Fruit fly (Drosophila melanogaster) whole organism, embryonic: ENCODE data around the gene CG7810.
A peak's percentile ranks its signal among the peaks of the same experiment; 100 is the strongest.

Experiments
- Antp ChIP-seq: fragments of 200-800 bp; sonication (Bioruptor generic); optimal IDR thresholded peaks from 3 replicates; lab custom pipeline; 2016; ENCODE audit warnings: missing biosample characterization, missing genetic modification characterization
- Atf6 ChIP-seq: fragments of 200-800 bp; sonication (Bioruptor generic); IDR thresholded peaks from 2 replicates; pipeline ENCODE4 v1.3.6; 2022; ENCODE audit warnings: missing biosample characterization, missing genetic modification characterization
- CG11504 ChIP-seq: fragments of 200-800 bp; sonication (Bioruptor generic); optimal IDR thresholded peaks from 3 replicates; lab custom pipeline; 2019; ENCODE audit warnings: missing biosample characterization, mild to moderate bottlenecking, missing genetic modification characterization, moderate library complexity
- CG11696 ChIP-seq: fragments of 200-800 bp; sonication (Bioruptor generic); IDR thresholded peaks from 2 replicates; pipeline ENCODE4 v1.3.6; 2022; ENCODE audit warnings: missing biosample characterization, missing genetic modification characterization
- CG14441 ChIP-seq: fragments of 200-800 bp; sonication (Bioruptor generic); IDR thresholded peaks from 2 replicates; pipeline ENCODE4 v1.3.6; 2022; ENCODE audit warnings: missing biosample characterization, missing genetic modification characterization
- CG15479 ChIP-seq: fragments of 200-800 bp; sonication (Bioruptor generic); optimal IDR thresholded peaks from 3 replicates; lab custom pipeline; 2019; ENCODE audit warnings: missing biosample characterization, mild to moderate bottlenecking, missing genetic modification characterization, moderate library complexity
- CG1792 ChIP-seq: fragments of 200-800 bp; sonication (Bioruptor generic); optimal IDR thresholded peaks from 2 replicates; lab custom pipeline; 2016; ENCODE audit warnings: missing biosample characterization, missing genetic modification characterization
- CG18476 ChIP-seq: fragments of 200-800 bp; sonication (Bioruptor generic); optimal IDR thresholded peaks from 2 replicates; lab custom pipeline; 2016; ENCODE audit warnings: missing biosample characterization, mild to moderate bottlenecking, missing genetic modification characterization
- CG30403 ChIP-seq: fragments of 200-800 bp; sonication (Bioruptor generic); optimal IDR thresholded peaks from 3 replicates; lab custom pipeline; 2016; ENCODE audit warnings: missing biosample characterization, missing genetic modification characterization
- CG3281 ChIP-seq: fragments of 200-800 bp; sonication (Bioruptor generic); optimal IDR thresholded peaks from 3 replicates; lab custom pipeline; 2017; ENCODE audit warnings: missing biosample characterization, mild to moderate bottlenecking, missing genetic modification characterization
- CG3407 ChIP-seq: fragments of 200-800 bp; sonication (Bioruptor generic); optimal IDR thresholded peaks from 2 replicates; lab custom pipeline; 2018; ENCODE audit warnings: missing biosample characterization, mild to moderate bottlenecking, missing genetic modification characterization
- CG42726 ChIP-seq: fragments of 200-800 bp; sonication (Bioruptor generic); IDR thresholded peaks from 2 replicates; pipeline ENCODE4 v1.3.6; 2022; ENCODE audit warnings: missing biosample characterization, missing genetic modification characterization; ENCODE audit not compliant: partially characterized antibody
- CG6175 ChIP-seq: fragments of 200-800 bp; sonication (Bioruptor generic); IDR thresholded peaks from 3 replicates; pipeline ENCODE4 v1.3.6; 2022; ENCODE audit warnings: missing biosample characterization, missing genetic modification characterization
- CG6813 ChIP-seq: fragments of 200-800 bp; sonication (Bioruptor generic); optimal IDR thresholded peaks from 2 replicates; lab custom pipeline; 2017; ENCODE audit warnings: missing biosample characterization, missing genetic modification characterization, mild to moderate bottlenecking, moderate library complexity, missing genetic modification reagents
- CG7839 ChIP-seq: fragments of 200-800 bp; sonication (Bioruptor generic); optimal IDR thresholded peaks from 3 replicates; lab custom pipeline; 2018; ENCODE audit warnings: missing biosample characterization, mild to moderate bottlenecking, missing genetic modification characterization, moderate library complexity
- CG7963 ChIP-seq: fragments of 200-800 bp; sonication (Bioruptor generic); IDR thresholded peaks from 3 replicates; pipeline ENCODE4 v1.3.6; 2022; ENCODE audit warnings: missing biosample characterization, missing genetic modification characterization; ENCODE audit not compliant: partially characterized antibody
- Chrac-16 ChIP-seq: fragments of 200-800 bp; sonication (Bioruptor generic); optimal IDR thresholded peaks from 3 replicates; lab custom pipeline; 2016; ENCODE audit warnings: missing biosample characterization, missing genetic modification characterization
- Dbx ChIP-seq: fragments of 200-800 bp; sonication (Bioruptor generic); IDR thresholded peaks from 3 replicates; pipeline ENCODE4 v1.3.6; 2022; ENCODE audit warnings: missing biosample characterization, missing genetic modification characterization
- Eip74EF ChIP-seq, 2 experiments: fragments of 200-800 bp in 1 of 2; fragments of >200 bp in 1 of 2; sonication (Bioruptor generic) in 1 of 2; optimal IDR thresholded peaks; 2 replicates each; lab custom pipeline; 2017 to 2019; ENCODE audit warnings: missing biosample characterization in 2 of 2, missing genetic modification characterization in 2 of 2, mild to moderate bottlenecking in 1 of 2, moderate library complexity in 1 of 2
- HLHmδ ChIP-seq: fragments of 200-800 bp; sonication (Bioruptor generic); optimal IDR thresholded peaks from 2 replicates; lab custom pipeline; 2018; ENCODE audit warnings: missing biosample characterization, mild to moderate bottlenecking, missing genetic modification characterization, moderate library complexity
- Hr39 ChIP-seq: fragments of >200 bp; optimal IDR thresholded peaks from 2 replicates; lab custom pipeline; 2017
- Hr51 ChIP-seq, 2 experiments: fragments of 200-800 bp; sonication (Bioruptor generic); optimal IDR thresholded peaks; 2 replicates in 1 of 2; 3 replicates in 1 of 2; lab custom pipeline; 2016 to 2018; ENCODE audit warnings: missing biosample characterization in 2 of 2, missing genetic modification characterization in 2 of 2, mild to moderate bottlenecking in 1 of 2, moderate library complexity in 1 of 2
- MBD-R2 ChIP-seq: fragments of 200-800 bp; sonication (Bioruptor generic); IDR thresholded peaks from 2 replicates; pipeline ENCODE4 v1.3.6; 2022; ENCODE audit warnings: missing biosample characterization, missing genetic modification characterization
- Med ChIP-seq: fragments of 200-800 bp; sonication (Bioruptor generic); peaks from one replicate; lab custom pipeline; 2016; ENCODE audit warnings: missing biosample characterization, missing genetic modification characterization, mild to moderate bottlenecking, inconsistent platforms, moderate library complexity
- Mrtf ChIP-seq: fragments of 200-800 bp; sonication (Bioruptor generic); IDR thresholded peaks from 3 replicates; pipeline ENCODE4 v1.3.6; 2022; ENCODE audit warnings: missing biosample characterization, missing genetic modification characterization
- Xrp1 ChIP-seq: fragments of 200-800 bp; sonication (Bioruptor generic); IDR thresholded peaks from 2 replicates; pipeline ENCODE4 v1.3.6; 2022; ENCODE audit warnings: missing biosample characterization, missing genetic modification characterization
- bab2 ChIP-seq: fragments of 200-800 bp; sonication (Bioruptor generic); optimal IDR thresholded peaks from 2 replicates; lab custom pipeline; 2016; ENCODE audit warnings: missing biosample characterization, missing genetic modification characterization
- cad ChIP-seq: fragments of >200 bp; optimal IDR thresholded peaks from 2 replicates; lab custom pipeline; 2017; ENCODE audit warnings: missing biosample characterization, missing genetic modification characterization
- crol ChIP-seq: fragments of 200-800 bp; sonication (Bioruptor generic); IDR thresholded peaks from 2 replicates; pipeline ENCODE4 v1.3.6; 2022; ENCODE audit warnings: missing biosample characterization, missing genetic modification characterization
- dati ChIP-seq: fragments of 200-800 bp; sonication (Bioruptor generic); IDR thresholded peaks from 2 replicates; pipeline ENCODE4 v1.3.6; 2022; ENCODE audit warnings: missing biosample characterization, missing genetic modification characterization
- grau ChIP-seq: fragments of 200-800 bp; optimal IDR thresholded peaks from 3 replicates; lab custom pipeline; 2019; ENCODE audit warnings: missing biosample characterization, mild to moderate bottlenecking, missing genetic modification characterization, moderate library complexity
- hb ChIP-seq: fragments of 200-800 bp; sonication (Bioruptor generic); IDR thresholded peaks from 3 replicates; pipeline ENCODE4 v1.3.6; 2022; ENCODE audit warnings: missing biosample characterization, missing genetic modification characterization; ENCODE audit not compliant: partially characterized antibody
- ken ChIP-seq: fragments of 200-800 bp; sonication (Bioruptor generic); IDR thresholded peaks from 3 replicates; pipeline ENCODE4 v1.3.6; 2022; ENCODE audit warnings: missing biosample characterization, missing genetic modification characterization
- nau ChIP-seq: fragments of 200-800 bp; sonication (Bioruptor generic); optimal IDR thresholded peaks from 3 replicates; lab custom pipeline; 2017; ENCODE audit warnings: missing biosample characterization, mild to moderate bottlenecking, missing genetic modification characterization, missing genetic modification reagents
- nerfin-1 ChIP-seq: fragments of 200-800 bp; sonication (Bioruptor generic); optimal IDR thresholded peaks from 3 replicates; lab custom pipeline; 2019; ENCODE audit warnings: missing biosample characterization, mild to moderate bottlenecking, missing genetic modification characterization, moderate library complexity
- org-1 ChIP-seq: fragments of 200-800 bp; sonication (Bioruptor generic); optimal IDR thresholded peaks from 2 replicates; lab custom pipeline; 2017; ENCODE audit warnings: missing biosample characterization, missing genetic modification characterization
- p53 ChIP-seq: fragments of 200-800 bp; sonication (Bioruptor generic); optimal IDR thresholded peaks from 2 replicates; lab custom pipeline; 2016; ENCODE audit warnings: missing biosample characterization, missing genetic modification characterization
- phol ChIP-seq: fragments of 200-800 bp; sonication (Bioruptor generic); optimal IDR thresholded peaks from 3 replicates; lab custom pipeline; 2018; ENCODE audit warnings: missing biosample characterization, mild to moderate bottlenecking, missing genetic modification characterization, moderate library complexity
- pum ChIP-seq: fragments of 200-800 bp; sonication (Bioruptor generic); optimal IDR thresholded peaks from 2 replicates; lab custom pipeline; 2016; ENCODE audit warnings: missing biosample characterization, missing genetic modification characterization
- sqz ChIP-seq: fragments of 200-800 bp; sonication (Bioruptor generic); optimal IDR thresholded peaks from 3 replicates; lab custom pipeline; 2018; ENCODE audit warnings: missing biosample characterization, mild to moderate bottlenecking, missing genetic modification characterization
- ssp ChIP-seq: fragments of 200-800 bp; sonication (Bioruptor generic); IDR thresholded peaks from 2 replicates; pipeline ENCODE4 v1.3.6; 2022; ENCODE audit warnings: missing biosample characterization, missing genetic modification characterization
- stc ChIP-seq: fragments of 200-800 bp; sonication (Bioruptor generic); IDR thresholded peaks from 2 replicates; pipeline ENCODE4 v1.3.6; 2022; ENCODE audit warnings: missing biosample characterization, missing genetic modification characterization
- tin ChIP-seq: fragments of 200-800 bp; sonication (Bioruptor generic); optimal IDR thresholded peaks from 3 replicates; lab custom pipeline; 2016; ENCODE audit warnings: missing biosample characterization, missing genetic modification characterization
- tx ChIP-seq: fragments of 200-800 bp; sonication (Bioruptor generic); optimal IDR thresholded peaks from 2 replicates; lab custom pipeline; 2016; ENCODE audit warnings: missing biosample characterization, missing genetic modification characterization
- vfl ChIP-seq: fragments of 200-800 bp; sonication (Bioruptor generic); optimal IDR thresholded peaks from 2 replicates; lab custom pipeline; 2016; ENCODE audit warnings: missing biosample characterization, missing genetic modification characterization
- wdn ChIP-seq: fragments of 200-800 bp; sonication (Bioruptor generic); IDR thresholded peaks from 2 replicates; pipeline ENCODE4 v1.3.6; 2022; ENCODE audit warnings: missing biosample characterization, missing genetic modification characterization
- wek ChIP-seq: fragments of 200-800 bp; sonication (Bioruptor generic); optimal IDR thresholded peaks from 3 replicates; lab custom pipeline; 2018; ENCODE audit warnings: missing biosample characterization, mild to moderate bottlenecking, missing genetic modification characterization, moderate library complexity
- zfh1 ChIP-seq: fragments of 200-800 bp; sonication (Bioruptor generic); IDR thresholded peaks from 3 replicates; pipeline ENCODE4 v1.3.6; 2022; ENCODE audit warnings: missing biosample characterization, missing genetic modification characterization

CG7810 gene

dm6 chr2L:8334705-8335104 is 23.7 kb upstream of the CG7810 start (continued):
- TF ChIP-seq Atf6 (GFP tag; lab: Robert Waterston, UW) (0 out of 2 replicates have a peak, but pooled peaks have one; percentile 8), CG6175 (GFP tag; lab: Robert Waterston, UW) (peak; percentile 85; the same call in 2 of the 3 replicates), pum (GFP tag; lab: Kevin White, UChicago) (no peak), ken (GFP tag; lab: Robert Waterston, UW) (peak; percentile 39; the same call in 1 of the 3 replicates), CG30403 (GFP tag; lab: Kevin White, UChicago) (no peak), MBD-R2 (0 out of 2 replicates have a peak, but pooled peaks have one; percentile 34), Med (GFP tag; lab: Kevin White, UChicago) (peak; percentile 70), CG3407 (GFP tag; lab: Kevin White, UChicago) (no peak), Mrtf (GFP tag; lab: Robert Waterston, UW) (0 out of 3 replicates have a peak, but pooled peaks have one; percentile 19), CG42726 (GFP tag; lab: Robert Waterston, UW) (peak; percentile 63; the same call in 1 of the 2 replicates), cad (GFP tag; lab: Kevin White, UChicago) (no peak), zfh1 (GFP tag; lab: Robert Waterston, UW) (peak; percentile 63; the same call in 2 of the 3 replicates), sqz (GFP tag; lab: Kevin White, UChicago) (no peak), stc (GFP tag; lab: Robert Waterston, UW) (0 out of 2 replicates have a peak, but pooled peaks have one; percentile 15), Eip74EF (GFP tag; optimal IDR thresholded peaks at IDR 0.05; lab: Kevin White, UChicago) (no peak)

dm6 chr2L:8333624-8334023 is 22.6 kb upstream of the CG7810 start:
- no peak for TF ChIP-seq tin
- no peak for TF ChIP-seq CG14441 (GFP tag; lab: Robert Waterston, UW)
- TF ChIP-seq Hr39 (lab: Kevin White, UChicago) = peak; percentile 75
- peak; percentile 41 for TF ChIP-seq crol (GFP tag; lab: Robert Waterston, UW)
- TF ChIP-seq CG7963 (GFP tag; lab: Robert Waterston, UW) = 0 out of 3 replicates have a peak, but pooled peaks have one; percentile 13

dm6 chr2L:8333185-8333584 is 22.2 kb upstream of the CG7810 start:
- TF ChIP-seq Atf6 (GFP tag; lab: Robert Waterston, UW) (peak; percentile 31; the same call in 1 of the 2 replicates), CG7839 (peak; percentile 32), HLHmδ (GFP tag; lab: Kevin White, UChicago) (no peak), wdn (GFP tag; lab: Robert Waterston, UW) (no peak), CG3281 (GFP tag; lab: Kevin White, UChicago) (peak; percentile 20), dati (GFP tag; lab: Robert Waterston, UW) (no peak), CG15479 (no peak), CG1792 (GFP tag; lab: Kevin White, UChicago) (no peak), CG14441 (GFP tag; lab: Robert Waterston, UW) (no peak), nau (GFP tag; lab: Kevin White, UChicago) (no peak), Xrp1 (GFP tag; lab: Robert Waterston, UW) (no peak), org-1 (GFP tag; lab: Kevin White, UChicago) (no peak), CG6813 (GFP tag; lab: Kevin White, UChicago) (no peak), hb (GFP tag; lab: Robert Waterston, UW) (no peak), Antp (GFP tag; lab: Kevin White, UChicago) (no peak), wek (GFP tag; lab: Kevin White, UChicago) (no peak), p53 (GFP tag; lab: Kevin White, UChicago) (no peak), CG18476 (no peak), phol (tag; lab: Kevin White, UChicago) (peak; percentile 4), grau (tag; lab: Kevin White, UChicago) (peak; percentile 8), tx (no peak), Dbx (GFP tag; lab: Robert Waterston, UW) (0 out of 3 replicates have a peak, but pooled peaks have one; percentile 5), nerfin-1 (no peak), CG11504 (tag; lab: Kevin White, UChicago) (peak; percentile 51), CG11696 (no peak), vfl (no peak), bab2 (no peak), Chrac-16 (GFP tag; lab: Kevin White, UChicago) (no peak), Hr51 (GFP tag; optimal IDR thresholded peaks at IDR 0.05; lab: Kevin White, UChicago) (peak in 1 of 2 experiments; percentile 30), ssp (GFP tag; lab: Robert Waterston, UW) (no peak)
